Worm (Caenorhabditis elegans) whole organism, dauer: ENCODE data around the gene C46A5.4.

ENCODE experiments used
- unc-62 ChIP-seq: sonication (generic microtip); optimal IDR thresholded peaks from 2 replicates; lab custom pipeline; 2017; ENCODE audit warnings: missing biosample characterization, missing genetic modification reagents, missing genetic modification characterization

C46A5.4 gene

DNA sequence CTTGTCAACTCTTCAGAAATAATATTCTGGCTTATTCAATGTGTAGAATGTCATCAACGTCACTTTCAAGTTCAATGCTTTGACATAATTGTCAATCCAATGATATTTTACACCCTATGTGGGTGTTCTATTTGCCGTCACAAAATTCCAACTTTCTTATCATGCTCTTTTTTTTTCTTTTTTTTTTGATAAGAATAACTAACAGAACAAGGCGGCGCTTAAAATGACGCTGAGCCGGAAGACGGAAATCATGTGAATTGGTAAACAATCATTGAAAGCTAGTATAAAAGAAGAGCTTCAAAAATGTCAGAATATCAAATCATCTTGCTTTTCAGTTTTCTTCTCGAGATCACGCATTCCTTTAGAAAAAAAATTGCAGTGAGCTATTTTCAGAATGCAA is 30.8 kb downstream of the C46A5.4 start, which contains the start of gene C50F7.5:
Gene C50F7.5, plus strand, starts transcription at position 395 of the 400 bp plus-strand sequence.
- TF ChIP-seq unc-62: no peak

DNA sequence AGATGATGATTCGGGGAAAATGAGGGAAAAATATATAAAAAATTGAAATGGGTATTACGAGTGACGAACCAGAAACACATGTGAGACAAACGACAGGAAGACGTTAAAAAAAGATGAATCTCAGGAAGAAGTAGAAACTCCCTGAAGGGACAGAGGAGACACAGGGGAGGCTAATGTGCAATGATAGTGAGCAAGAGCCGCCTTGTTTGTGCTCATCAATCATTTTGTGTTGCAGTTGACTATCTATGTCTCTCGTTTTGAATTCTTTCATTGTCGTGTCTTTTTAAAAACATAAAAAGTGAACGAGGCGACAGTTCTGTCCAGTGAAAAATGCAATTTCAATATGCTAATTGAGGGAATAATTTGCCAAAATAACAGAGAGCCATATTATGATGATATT is 32.2 kb downstream of the C46A5.4 start:
- TF ChIP-seq unc-62: no peak

DNA sequence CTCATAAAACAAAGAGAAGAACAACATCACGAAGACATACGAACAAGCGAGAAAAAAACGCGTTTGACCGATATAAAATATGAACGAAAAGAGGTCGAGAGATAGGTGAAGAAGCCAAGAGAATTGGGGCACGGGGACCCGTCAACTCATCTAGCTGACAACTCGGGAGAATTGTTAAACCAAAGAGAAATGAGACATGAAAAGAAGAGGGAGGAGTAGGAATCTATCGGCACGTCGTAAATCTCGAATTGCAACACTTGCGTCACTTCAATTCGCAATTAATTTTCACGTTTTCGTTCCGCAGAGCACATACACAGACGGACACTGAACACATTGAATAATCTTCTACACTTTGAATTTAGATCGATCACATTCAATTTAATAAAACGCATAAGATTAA is 33.6 kb downstream of the C46A5.4 start:
- no peak for TF ChIP-seq unc-62

DNA sequence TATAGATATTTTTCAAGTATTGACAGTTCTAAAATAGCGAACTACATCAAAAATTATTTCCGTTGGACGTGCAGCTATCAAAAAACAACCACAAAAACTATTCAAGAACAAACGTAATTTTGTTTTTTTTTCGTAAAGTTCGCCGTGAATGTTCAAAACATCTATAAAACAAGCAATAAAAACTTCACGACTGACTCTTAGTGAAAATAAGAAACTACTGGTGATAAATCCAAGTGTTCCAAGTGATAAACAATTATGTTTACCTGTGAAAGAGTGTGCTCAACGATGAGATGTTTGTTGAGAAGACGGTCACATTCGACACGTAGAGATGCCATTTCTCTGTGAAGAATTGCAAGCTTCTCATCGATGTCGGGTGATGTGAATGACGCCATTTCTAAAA is 34.3 kb downstream of the C46A5.4 start, which contains the start of gene C50F7.6:
Gene C50F7.6, minus strand, starts transcription at position 394 of the 400 bp plus-strand sequence.
- TF ChIP-seq unc-62: no peak

DNA sequence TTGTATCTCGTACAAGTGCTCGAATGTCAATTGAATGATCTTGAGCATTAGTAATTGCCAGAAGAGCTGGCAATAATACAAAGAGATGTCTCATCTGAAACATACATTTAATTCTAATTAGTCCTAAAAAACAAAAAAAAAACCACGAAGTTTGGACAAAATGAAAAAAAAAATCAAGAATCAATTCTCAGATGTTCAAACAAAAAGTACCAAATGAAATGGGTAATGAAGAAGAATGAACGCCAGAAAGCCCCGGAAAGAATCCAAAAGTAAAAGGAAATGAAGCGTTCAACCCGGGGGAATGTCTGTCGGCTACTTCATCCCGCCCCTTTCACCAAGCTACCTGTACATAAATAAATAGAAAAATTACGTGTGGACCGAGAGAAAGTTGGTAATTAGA is 39.2 kb downstream of the C46A5.4 start, which contains the start of gene F33D4.6:
Gene F33D4.6, minus strand, starts transcription at position 101 of the 400 bp plus-strand sequence.
- TF ChIP-seq unc-62: no peak

DNA sequence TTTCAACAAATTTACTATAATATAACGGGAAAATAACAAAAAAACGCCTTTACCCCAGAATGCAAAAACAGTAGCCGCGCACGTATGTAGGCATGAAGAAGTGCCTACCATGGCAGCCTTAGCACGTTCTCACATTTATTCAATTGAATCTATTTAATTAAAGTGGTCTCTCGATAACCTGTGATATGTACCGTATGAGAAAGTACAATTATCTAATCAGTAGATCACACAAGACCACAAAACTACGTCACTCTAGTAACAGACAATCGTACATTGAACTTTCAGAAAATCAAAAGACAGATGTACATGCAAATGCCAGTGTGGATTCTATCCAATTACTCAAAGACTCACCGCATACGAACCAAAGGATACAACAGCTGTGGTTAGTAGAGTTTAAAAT is 44.9 kb downstream of the C46A5.4 start:
- no peak for TF ChIP-seq unc-62

DNA sequence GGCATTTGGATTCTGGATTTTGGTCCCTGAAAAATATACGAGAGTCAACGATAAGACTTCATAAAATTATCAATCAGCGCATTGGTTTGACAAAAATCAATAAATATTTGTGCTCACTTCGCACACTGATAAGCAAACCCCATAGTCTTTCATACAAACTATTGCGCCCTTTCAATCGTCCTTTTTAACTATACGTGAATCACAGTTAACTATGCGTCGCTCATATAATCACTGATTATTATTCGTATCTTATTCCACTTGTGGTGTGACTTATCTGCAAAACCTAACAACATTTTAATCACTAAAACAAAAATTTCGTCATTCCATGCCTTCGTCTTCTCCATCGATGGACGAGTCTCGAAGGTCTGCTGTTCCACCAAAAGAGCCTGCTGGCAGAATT is 46.3 kb downstream of the C46A5.4 start, which contains the start of gene nhr-8:
Gene nhr-8, plus strand, starts transcription at position 160 of the 400 bp plus-strand sequence.
- no peak for TF ChIP-seq unc-62

DNA sequence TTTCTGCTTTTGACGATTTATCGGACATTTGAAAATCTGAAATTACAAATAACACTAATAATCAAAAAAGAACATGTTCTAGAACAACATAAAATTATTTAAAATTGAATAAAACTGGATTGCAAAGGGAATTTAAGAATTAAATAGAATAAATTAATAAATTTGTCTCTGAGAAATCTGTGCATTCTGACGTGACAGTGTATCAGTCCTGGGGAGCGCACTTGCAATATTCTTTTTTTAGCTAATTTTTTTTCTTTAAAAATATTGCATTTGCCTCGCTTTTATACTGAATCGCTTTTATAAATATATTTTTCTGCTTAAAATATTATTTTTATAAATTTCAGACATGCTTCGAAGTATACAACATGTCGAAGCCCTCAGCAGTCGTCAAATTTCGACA is 47.4 kb downstream of the C46A5.4 start, which contains the start of the genes mrpl-1, emc-6 and mrps-24:
Gene mrpl-1, minus strand, starts transcription at position 1 of the 400 bp plus-strand sequence.
Gene emc-6, minus strand, starts transcription at position 36 of the 400 bp plus-strand sequence.
Gene mrps-24, plus strand, starts transcription at position 345 of the 400 bp plus-strand sequence.
- no peak for TF ChIP-seq unc-62

DNA sequence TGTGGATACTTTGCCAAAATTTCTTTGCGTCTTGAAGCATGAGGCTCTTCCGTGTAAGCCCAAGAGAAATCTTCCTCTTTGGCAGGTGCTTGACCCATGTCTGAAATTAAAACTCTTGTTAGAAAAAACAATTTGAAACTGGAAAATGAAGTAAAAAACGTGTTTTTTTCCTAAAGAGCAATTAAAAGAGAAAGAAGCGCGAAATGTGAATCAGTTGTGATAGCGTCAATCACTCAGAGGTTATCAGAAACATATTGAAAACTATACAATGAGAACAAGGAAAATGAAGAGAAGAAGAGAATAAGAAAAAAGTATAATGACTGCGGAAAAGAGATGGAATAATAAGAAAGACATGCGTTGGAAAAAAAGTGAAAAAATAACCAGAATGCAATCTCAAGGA is 50.3 kb downstream of the C46A5.4 start, which contains the start of gene F33D4.4:
Gene F33D4.4, minus strand, starts transcription at position 101 of the 400 bp plus-strand sequence.
- no peak for TF ChIP-seq unc-62

DNA sequence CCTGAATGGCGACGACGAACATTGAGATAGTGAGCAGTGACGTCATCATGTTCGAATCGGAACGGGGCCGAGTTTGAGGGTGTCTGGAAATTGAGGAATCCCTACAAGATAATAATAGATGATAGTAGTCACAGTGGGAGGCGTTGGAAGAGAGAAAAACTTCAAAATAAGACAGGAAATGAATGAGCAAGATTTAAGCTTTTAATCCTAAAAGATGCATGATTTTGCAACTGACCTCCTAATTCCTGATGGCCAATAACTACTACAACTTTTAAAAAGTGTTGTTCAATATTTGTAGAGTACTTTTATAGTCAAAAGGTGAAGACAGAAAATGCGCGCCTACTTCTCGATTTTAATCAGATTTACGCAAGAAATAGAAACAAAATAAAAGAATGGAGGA is 58.8 kb downstream of the C46A5.4 start, which contains the start of gene flp-13:
Gene flp-13, minus strand, starts transcription at position 101 of the 400 bp plus-strand sequence.
- no peak for TF ChIP-seq unc-62
